Worm (Caenorhabditis elegans): ENCODE measurements around the gene spp-20.

- TF ChIP-seq egl-27 (tag; optimal IDR thresholded peaks at IDR 0.05) (no peak), ZK546.5 (tag; optimal IDR thresholded peaks at IDR 0.05) (no peak), ceh-16 (tag; optimal IDR thresholded peaks at IDR 0.05) (no peak), snpc-4 (tag; optimal IDR thresholded peaks at IDR 0.05) (no peak), nhr-12 (tag; optimal IDR thresholded peaks at IDR 0.05) (no peak), daf-12 (tag; optimal IDR thresholded peaks at IDR 0.05) (no peak), ztf-11 (tag; optimal IDR thresholded peaks at IDR 0.05) (no peak), pha-4 (tag; optimal IDR thresholded peaks at IDR 0.05) (no peak), nfya-1 (tag; optimal IDR thresholded peaks at IDR 0.05; ENCODE audit: insufficient read depth) (no peak)
Observed at ce11 chrV:6544999-6545398, 13.0 kb downstream of the spp-20 start.

Measured in whole organism, L3 larva.